Worm (Caenorhabditis elegans) whole organism, young adult: ENCODE data around the gene svh-2.

Experiments used
- F55B11.4 ChIP-seq: sonication (generic microtip); optimal IDR thresholded peaks from 2 replicates; lab custom pipeline; 2016; ENCODE audit warnings: missing compliant biosample characterization, missing genetic modification characterization, borderline replicate concordance; ENCODE audit not compliant: insufficient read depth
- Y56A3A.18 ChIP-seq: fragments of 200-800 bp; sonication (Bioruptor generic); IDR thresholded peaks from 2 replicates; pipeline ENCODE4 v1.3.6; 2022; ENCODE audit warnings: missing genetic modification reagents, missing genetic modification characterization, missing compliant biosample characterization
- aptf-2 ChIP-seq: fragments of 200-800 bp; sonication (Bioruptor generic); conservative IDR thresholded peaks from 2 replicates; pipeline ENCODE4 v1.3.6; 2022; ENCODE audit warnings: missing genetic modification reagents, missing genetic modification characterization, missing compliant biosample characterization
- efl-1 ChIP-seq: fragments of 150-350 bp; optimal IDR thresholded peaks from 2 replicates; lab custom pipeline; 2014; ENCODE audit warnings: missing biosample characterization, missing genetic modification reagents, missing genetic modification characterization
- him-1 ChIP-seq: sonication (generic microtip); optimal IDR thresholded peaks from 2 replicates; lab custom pipeline; 2016; ENCODE audit warnings: missing genotype, missing genetic modification reagents, missing genetic modification characterization, missing compliant biosample characterization
- lag-1 ChIP-seq: fragments of 200-800 bp; sonication (Bioruptor generic); IDR thresholded peaks from 2 replicates; pipeline ENCODE4 v1.3.6; 2022; ENCODE audit warnings: missing genetic modification reagents, missing genetic modification characterization, missing compliant biosample characterization
- let-607 ChIP-seq, 2 experiments: fragments of 200-800 bp in 1 of 2; sonication (Bioruptor generic) in 1 of 2; sonication (generic microtip) in 1 of 2; optimal IDR thresholded peaks; 2 replicates each; lab custom pipeline; 2016 to 2018; ENCODE audit warnings: mild to moderate bottlenecking in 2 of 2, missing compliant biosample characterization in 2 of 2, missing genetic modification characterization in 2 of 2, moderate library complexity in 2 of 2, missing genotype in 1 of 2
- lin-26 ChIP-seq: fragments of 200-800 bp; sonication (Bioruptor generic); IDR thresholded peaks from 2 replicates; pipeline ENCODE4 v1.3.6; 2022; ENCODE audit warnings: missing genetic modification reagents, missing genetic modification characterization, missing compliant biosample characterization
- mel-28 ChIP-seq: sonication (generic microtip); optimal IDR thresholded peaks from 2 replicates; lab custom pipeline; 2016; ENCODE audit warnings: borderline replicate concordance, mild to moderate bottlenecking, missing genetic modification characterization, missing compliant biosample characterization
- nhr-120 ChIP-seq: fragments of 200-800 bp; sonication (Bioruptor generic); IDR thresholded peaks from 2 replicates; pipeline ENCODE4 v1.3.6; 2022; ENCODE audit warnings: missing genetic modification characterization, missing compliant biosample characterization
- repo-1 ChIP-seq: sonication (generic microtip); optimal IDR thresholded peaks from 2 replicates; lab custom pipeline; 2017; ENCODE audit warnings: mild to moderate bottlenecking, missing genetic modification characterization, missing compliant biosample characterization
- unc-62 ChIP-seq: fragments of 150-350 bp; optimal IDR thresholded peaks from 2 replicates; lab custom pipeline; 2014; ENCODE audit warnings: missing biosample characterization, missing genetic modification reagents, missing genetic modification characterization

DNA sequence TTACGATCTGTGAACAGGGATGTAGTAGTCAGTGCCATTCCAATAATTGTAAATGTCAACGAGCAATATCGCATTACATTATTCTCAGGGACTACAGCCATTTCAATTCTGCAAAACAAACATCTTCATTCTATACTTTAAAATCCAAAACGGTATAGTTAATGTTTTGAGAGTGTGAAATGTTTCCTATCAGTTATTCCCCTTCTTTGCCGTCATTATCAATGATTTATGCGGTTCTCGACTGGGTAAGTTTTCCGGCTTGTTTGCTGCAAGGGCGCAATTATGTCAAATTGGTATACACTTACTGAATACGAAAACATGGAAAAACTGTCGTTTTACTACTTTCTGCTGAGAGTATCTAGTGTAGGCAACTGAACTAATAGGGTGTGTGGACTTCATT is 50.0 kb downstream of the svh-2 start, which contains the start of gene F23G4.1:
- TF ChIP-seq unc-62 (no peak), lin-26 (GFP tag; lab: Robert Waterston, UW) (no peak), efl-1 (GFP tag; lab: Kevin White, UChicago) (no peak), let-607 (tag; optimal IDR thresholded peaks at IDR 0.05; lab: Kevin White, UChicago) (no peak), nhr-120 (no peak), him-1 (no peak), lag-1 (no peak), repo-1 (tag; lab: Kevin White, UChicago) (no peak), mel-28 (no peak), Y56A3A.18 (GFP tag; lab: Robert Waterston, UW) (no peak), aptf-2 (GFP tag; lab: Robert Waterston, UW) (no peak), F55B11.4 (tag; lab: Kevin White, UChicago) (no peak)
